Worm (Caenorhabditis elegans) whole organism, L4/young adult: ENCODE measurements around the gene Y40B10A.9.

Experiments used
- W03F9.2 ChIP-seq: fragments of 150-350 bp; optimal IDR thresholded peaks from 2 replicates; lab custom pipeline; 2014; ENCODE audit warnings: missing biosample characterization, missing genetic modification characterization
- dao-5 ChIP-seq: sonication (generic microtip); optimal IDR thresholded peaks from 2 replicates; lab custom pipeline; 2016; ENCODE audit warnings: missing genotype, missing genetic modification characterization, moderate library complexity, missing compliant biosample characterization
- him-1 ChIP-seq: sonication (generic microtip); optimal IDR thresholded peaks from 2 replicates; lab custom pipeline; 2016; ENCODE audit warnings: missing genotype, missing genetic modification reagents, missing genetic modification characterization, missing compliant biosample characterization

DNA sequence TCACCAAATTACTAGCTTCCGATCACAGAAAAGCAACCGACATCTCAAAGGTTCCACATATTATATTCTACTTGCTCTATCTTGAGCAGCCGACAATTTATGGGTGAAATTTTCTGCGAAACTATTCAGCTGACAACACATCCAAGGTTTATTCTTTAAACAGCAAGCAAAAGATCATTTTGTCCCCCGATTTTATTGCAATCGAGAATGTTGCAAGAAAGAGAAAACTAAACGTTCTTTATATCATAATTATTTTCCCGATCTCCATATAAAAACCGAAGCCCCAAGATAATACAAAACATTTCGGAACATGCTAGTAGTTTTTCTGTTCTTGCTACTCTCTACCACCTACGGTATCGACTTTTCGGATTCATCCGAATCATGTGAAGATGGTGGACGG, 23.1 kb upstream of the Y40B10A.9 start, which contains the start of gene clec-207:
- TF ChIP-seq W03F9.2 (no peak), him-1 (tag; lab: Kevin White, UChicago) (no peak), dao-5 (tag; lab: Kevin White, UChicago) (no peak)
